Fruit fly (Drosophila melanogaster): ENCODE data around the gene CG13021.

CG13021 gene

dm6 chrX:3555190-3555849 lies 41.2 kb downstream of the CG13021 start:
- TF ChIP-seq Dfd (GFP tag; optimal IDR thresholded peaks at IDR 0.05) (peak; percentile 65), ey (GFP tag; optimal IDR thresholded peaks at IDR 0.05) (no peak)

- TF ChIP-seq HLH106 (tag; optimal IDR thresholded peaks at IDR 0.05) = no peak
- no peak for TF ChIP-seq Myc (optimal IDR thresholded peaks at IDR 0.05)
- TF ChIP-seq Sp1 (GFP tag; optimal IDR thresholded peaks at IDR 0.05) = no peak
- TF ChIP-seq Vsx2 (GFP tag; optimal IDR thresholded peaks at IDR 0.05; ENCODE audit: partially characterized antibody) = no peak
- no peak for TF ChIP-seq Rel (GFP tag; optimal IDR thresholded peaks at IDR 0.05)
- no peak for TF ChIP-seq Rel (tag; optimal IDR thresholded peaks at IDR 0.05)
- no peak for TF ChIP-seq rgr (GFP tag; optimal IDR thresholded peaks at IDR 0.05)
- no peak for TF ChIP-seq pan (optimal IDR thresholded peaks at IDR 0.05)
- TF ChIP-seq Hr78 (GFP tag; optimal IDR thresholded peaks at IDR 0.05) = no peak
- TF ChIP-seq lola (GFP tag; optimal IDR thresholded peaks at IDR 0.05) = no peak
- no peak for TF ChIP-seq Dfd (GFP tag; optimal IDR thresholded peaks at IDR 0.05)
- TF ChIP-seq N (GFP tag; optimal IDR thresholded peaks at IDR 0.05) = no peak
- TF ChIP-seq br (GFP tag; optimal IDR thresholded peaks at IDR 0.05) = no peak
- TF ChIP-seq OdsH (GFP tag; optimal IDR thresholded peaks at IDR 0.05) = no peak
- TF ChIP-seq GATAd (GFP tag; optimal IDR thresholded peaks at IDR 0.05) = no peak
Measured at dm6 chrX:3557512-3557911, 43.4 kb downstream of the CG13021 start, which contains the start of gene ppk8. Gene ppk8, plus strand, starts transcription at chrX:3557812.

- TF ChIP-seq jim (GFP tag; optimal IDR thresholded peaks at IDR 0.05) (no peak), tai (GFP tag; optimal IDR thresholded peaks at IDR 0.05) (no peak), CG32264 (GFP tag; optimal IDR thresholded peaks at IDR 0.05) (no peak), h (GFP tag; optimal IDR thresholded peaks at IDR 0.05) (no peak), OdsH (GFP tag; optimal IDR thresholded peaks at IDR 0.05) (no peak), dsf (GFP tag; optimal IDR thresholded peaks at IDR 0.05; ENCODE audit: borderline replicate concordance) (no peak), Dfd (GFP tag; optimal IDR thresholded peaks at IDR 0.05) (peak; percentile 85)
Measured at dm6 chrX:3558372-3558771, 44.3 kb downstream of the CG13021 start.

Data from whole organism, wandering third instar larva.